Fruit fly (Drosophila melanogaster) whole organism, prepupa: ENCODE measurements around the gene Rab6.

Source experiments
- CG10669 ChIP-seq: fragments of 200-800 bp; sonication (Bioruptor generic); optimal IDR thresholded peaks from 3 replicates; lab custom pipeline; 2018; ENCODE audit warnings: missing biosample characterization, mild to moderate bottlenecking, missing genetic modification characterization, moderate library complexity
- CG32006 ChIP-seq: fragments of 200-800 bp; sonication (Bioruptor generic); optimal IDR thresholded peaks from 3 replicates; lab custom pipeline; 2017; ENCODE audit warnings: missing biosample characterization, mild to moderate bottlenecking, missing genetic modification characterization
- CG34406 ChIP-seq: fragments of 200-800 bp; sonication (Bioruptor generic); optimal IDR thresholded peaks from 3 replicates; lab custom pipeline; 2016; ENCODE audit warnings: missing biosample characterization, missing genetic modification characterization
- CG4318 ChIP-seq: fragments of 200-800 bp; sonication (Bioruptor generic); optimal IDR thresholded peaks from 3 replicates; lab custom pipeline; 2017; ENCODE audit warnings: missing biosample characterization, mild to moderate bottlenecking, missing genetic modification characterization
- CG8119 ChIP-seq: fragments of 200-800 bp; sonication (Bioruptor generic); IDR thresholded peaks from 3 replicates; pipeline ENCODE4 v1.3.6; 2022; ENCODE audit warnings: missing biosample characterization, missing genetic modification characterization
- CG9139 ChIP-seq: fragments of 200-800 bp; sonication (Bioruptor generic); optimal IDR thresholded peaks from 3 replicates; lab custom pipeline; 2017; ENCODE audit warnings: missing biosample characterization, mild to moderate bottlenecking, missing genetic modification characterization
- Eip78C ChIP-seq: fragments of 200-800 bp; sonication (Bioruptor generic); peaks from one replicate; lab custom pipeline; 2016; ENCODE audit warnings: missing biosample characterization, missing genetic modification characterization
- Met ChIP-seq: fragments of 200-800 bp; sonication (Bioruptor generic); optimal IDR thresholded peaks from 3 replicates; lab custom pipeline; 2016; ENCODE audit warnings: missing biosample characterization, missing genetic modification characterization
- OdsH ChIP-seq: fragments of 200-800 bp; sonication (Bioruptor generic); optimal IDR thresholded peaks from 3 replicates; lab custom pipeline; 2016; ENCODE audit warnings: missing biosample characterization, missing genetic modification characterization
- Sox14 ChIP-seq: fragments of 200-800 bp; sonication (Bioruptor generic); optimal IDR thresholded peaks from 3 replicates; lab custom pipeline; 2016; ENCODE audit warnings: missing biosample characterization, missing genetic modification characterization
- Sox15 ChIP-seq: fragments of 200-800 bp; sonication (Bioruptor generic); optimal IDR thresholded peaks from 3 replicates; lab custom pipeline; 2016; ENCODE audit warnings: missing biosample characterization, missing genetic modification characterization
- eg ChIP-seq: fragments of 200-800 bp; sonication (Bioruptor generic); IDR thresholded peaks from 3 replicates; pipeline ENCODE4 v1.3.6; 2022; ENCODE audit warnings: missing biosample characterization, missing genetic modification characterization
- fd85E ChIP-seq: fragments of 200-800 bp; sonication (Bioruptor generic); optimal IDR thresholded peaks from 3 replicates; lab custom pipeline; 2016; ENCODE audit warnings: missing biosample characterization, missing genetic modification characterization
- topi ChIP-seq: fragments of 200-800 bp; sonication (Bioruptor generic); optimal IDR thresholded peaks from 3 replicates; lab custom pipeline; 2016; ENCODE audit warnings: missing biosample characterization, missing genetic modification characterization

The Rab6 gene

DNA sequence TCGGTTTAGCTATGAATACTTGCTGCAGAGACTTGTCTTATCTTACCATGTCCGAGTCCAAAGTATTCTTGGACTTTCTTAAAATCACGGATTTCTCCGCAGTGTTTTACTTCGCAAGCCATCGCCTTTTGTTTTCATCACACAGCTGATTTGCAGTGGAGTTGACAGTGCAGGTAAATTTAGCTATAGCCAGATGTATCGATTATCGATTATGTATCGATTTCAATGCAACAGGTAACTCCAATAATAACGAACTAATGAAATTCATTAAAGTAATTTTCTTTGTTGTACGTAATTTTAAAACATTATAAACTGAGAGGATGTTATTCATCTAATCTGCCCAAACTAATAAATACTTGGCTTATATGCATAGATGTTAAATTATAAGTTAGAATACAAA, 45.9 kb downstream of the Rab6 start, which contains the start of gene Rab3-GAP (continued):
- TF ChIP-seq fd85E = no peak
- TF ChIP-seq CG8119 (GFP tag; lab: Robert Waterston, UW) = peak; percentile 22; the same call in 1 of the 3 replicates
- TF ChIP-seq Sox14 = peak; percentile 62
- TF ChIP-seq CG4318 (GFP tag; lab: Kevin White, UChicago) = no peak
- TF ChIP-seq Eip78C (GFP tag; lab: Kevin White, UChicago) = peak; percentile 73
- no peak for TF ChIP-seq CG32006
- no peak for TF ChIP-seq Met (GFP tag; lab: Kevin White, UChicago)
- TF ChIP-seq OdsH (GFP tag; lab: Kevin White, UChicago) = no peak
- peak; percentile 50; the same call in 1 of the 3 replicates for TF ChIP-seq eg (GFP tag; lab: Robert Waterston, UW)
- no peak for TF ChIP-seq CG10669 (GFP tag; lab: Kevin White, UChicago)
- TF ChIP-seq Sox15 = no peak
- TF ChIP-seq topi (GFP tag; lab: Kevin White, UChicago) = no peak
- TF ChIP-seq CG34406 (GFP tag; lab: Kevin White, UChicago) = no peak
- TF ChIP-seq CG9139 = no peak
- TF ChIP-seq, all 60 proteins: peak for 10
